Worm (Caenorhabditis elegans) whole organism, L1 larva: ENCODE data around the gene Y69A2AR.32.

Experiments used
- C04F5.9 ChIP-seq: sonication (generic microtip); optimal IDR thresholded peaks from 2 replicates; lab custom pipeline; 2016; ENCODE audit warnings: missing genetic modification characterization, missing compliant biosample characterization
- C34B4.2 ChIP-seq: sonication (generic microtip); optimal IDR thresholded peaks from 2 replicates; lab custom pipeline; 2017; ENCODE audit warnings: mild to moderate bottlenecking, missing genetic modification characterization, missing compliant biosample characterization
- aha-1 ChIP-seq: fragments of 150-350 bp; optimal IDR thresholded peaks from 2 replicates; lab custom pipeline; 2014; ENCODE audit warnings: missing biosample characterization, missing genetic modification characterization
- alr-1 ChIP-seq: fragments of 200-800 bp; sonication (Bioruptor generic); optimal IDR thresholded peaks from 2 replicates; lab custom pipeline; 2018; ENCODE audit warnings: borderline replicate concordance, mild to moderate bottlenecking, missing genetic modification characterization, missing compliant biosample characterization
- ama-1 ChIP-seq: fragments of 150-350 bp; optimal IDR thresholded peaks from 2 replicates; lab custom pipeline; 2014
- blmp-1 ChIP-seq: fragments of 150-350 bp; optimal IDR thresholded peaks from 2 replicates; lab custom pipeline; 2014; ENCODE audit warnings: missing biosample characterization, missing genetic modification characterization
- ceh-63 ChIP-seq: fragments of 200-800 bp; sonication (Bioruptor generic); optimal IDR thresholded peaks from 2 replicates; lab custom pipeline; 2018; ENCODE audit warnings: mild to moderate bottlenecking, missing genetic modification characterization, missing compliant biosample characterization
- ceh-82 ChIP-seq, 3 experiments: fragments of 150-350 bp in 1 of 3; sonication (generic microtip) in 2 of 3; optimal IDR thresholded peaks; 2 replicates each; lab custom pipeline; 2014 to 2017; ENCODE audit warnings: missing biosample characterization in 3 of 3, missing genetic modification characterization in 3 of 3
- ceh-88 ChIP-seq: fragments of 200-800 bp; sonication (Bioruptor generic); IDR thresholded peaks from 2 replicates; pipeline ENCODE4 v1.3.6; 2022; ENCODE audit warnings: missing genetic modification characterization, missing compliant biosample characterization
- ces-1 ChIP-seq: fragments of 150-350 bp; optimal IDR thresholded peaks from 2 replicates; lab custom pipeline; 2014; ENCODE audit warnings: missing biosample characterization, missing genetic modification reagents, missing genetic modification characterization
- dpl-1 ChIP-seq, 3 experiments: fragments of 150-350 bp in 2 of 3; sonication (generic microtip) in 1 of 3; optimal IDR thresholded peaks; 2 replicates each; lab custom pipeline; 2014 to 2017; ENCODE audit warnings: missing biosample characterization in 3 of 3, missing genetic modification characterization in 3 of 3, missing genetic modification reagents in 3 of 3
- dsc-1 ChIP-seq: sonication (generic microtip); optimal IDR thresholded peaks from 2 replicates; lab custom pipeline; 2016; ENCODE audit warnings: mild to moderate bottlenecking, missing genetic modification characterization, missing compliant biosample characterization
- efl-3 ChIP-seq: fragments of 200-800 bp; sonication (Bioruptor generic); optimal IDR thresholded peaks from 2 replicates; lab custom pipeline; 2018; ENCODE audit warnings: mild to moderate bottlenecking, missing genetic modification characterization, missing compliant biosample characterization
- egl-27 ChIP-seq, 2 experiments: fragments of 150-350 bp in 1 of 2; sonication (generic microtip); optimal IDR thresholded peaks; 3 replicates each; lab custom pipeline; 2017 to 2018; ENCODE audit warnings: missing biosample characterization in 2 of 2, missing genetic modification characterization in 2 of 2, missing genetic modification reagents in 2 of 2
- elt-2 ChIP-seq: sonication (generic microtip); optimal IDR thresholded peaks from 2 replicates; lab custom pipeline; 2016; ENCODE audit warnings: missing genetic modification characterization, mild to moderate bottlenecking, inconsistent platforms, missing compliant biosample characterization, missing genetic modification reagents
- elt-3 ChIP-seq, 6 experiments: fragments of 150-350 bp in 1 of 6; sonication (generic microtip); optimal IDR thresholded peaks; 2 replicates each; lab custom pipeline; 2017 to 2018; ENCODE audit warnings: missing biosample characterization in 6 of 6, missing genetic modification characterization in 6 of 6, inconsistent platforms in 1 of 6
- fkh-10 ChIP-seq: sonication (generic microtip); optimal IDR thresholded peaks from 2 replicates; lab custom pipeline; 2017; ENCODE audit warnings: missing biosample characterization, missing genetic modification reagents, missing genetic modification characterization
- fkh-8 ChIP-seq: sonication (generic microtip); optimal IDR thresholded peaks from 2 replicates; lab custom pipeline; 2016; ENCODE audit warnings: mild to moderate bottlenecking, missing genetic modification characterization, missing compliant biosample characterization
- grh-1 ChIP-seq: fragments of 200-800 bp; sonication (Bioruptor generic); IDR thresholded peaks from 2 replicates; pipeline ENCODE4 v1.3.6; 2022; ENCODE audit warnings: missing genetic modification reagents, missing genetic modification characterization, missing compliant biosample characterization
- hlh-17 ChIP-seq: fragments of 200-800 bp; sonication (Bioruptor generic); optimal IDR thresholded peaks from 2 replicates; lab custom pipeline; 2018; ENCODE audit warnings: missing genetic modification characterization, mild to moderate bottlenecking, missing compliant biosample characterization, moderate library complexity, borderline replicate concordance
- irx-1 ChIP-seq: sonication (generic microtip); optimal IDR thresholded peaks from 2 replicates; lab custom pipeline; 2016; ENCODE audit warnings: missing genetic modification characterization, missing compliant biosample characterization
- lin-13 ChIP-seq: fragments of 150-350 bp; optimal IDR thresholded peaks from 2 replicates; lab custom pipeline; 2014; ENCODE audit warnings: missing biosample characterization, missing genetic modification reagents, missing genetic modification characterization
- lin-14 ChIP-seq: fragments of 200-800 bp; sonication (Bioruptor generic); optimal IDR thresholded peaks from 2 replicates; lab custom pipeline; 2018; ENCODE audit warnings: mild to moderate bottlenecking, missing genetic modification characterization, moderate library complexity, missing compliant biosample characterization
- lin-35 ChIP-seq, 2 experiments: fragments of 150-350 bp; optimal IDR thresholded peaks; 2 replicates each; lab custom pipeline; 2014; ENCODE audit warnings: missing biosample characterization in 2 of 2, missing genetic modification characterization in 2 of 2, missing genetic modification reagents in 2 of 2
- lin-39 ChIP-seq: fragments of 150-350 bp; optimal IDR thresholded peaks from 2 replicates; lab custom pipeline; 2014; ENCODE audit warnings: missing biosample characterization, missing genetic modification reagents, missing genetic modification characterization
- lir-3 ChIP-seq: sonication (generic microtip); optimal IDR thresholded peaks from 2 replicates; lab custom pipeline; 2016; ENCODE audit warnings: mild to moderate bottlenecking, missing genetic modification characterization, moderate library complexity, missing compliant biosample characterization; ENCODE audit not compliant: poor library complexity
- lsy-2 ChIP-seq, 2 experiments: fragments of 150-350 bp; optimal IDR thresholded peaks; 2 replicates each; lab custom pipeline; 2014; ENCODE audit warnings: missing biosample characterization in 2 of 2, missing genetic modification characterization in 2 of 2
- mef-2 ChIP-seq: fragments of 150-350 bp; optimal IDR thresholded peaks from 2 replicates; lab custom pipeline; 2014; ENCODE audit warnings: missing biosample characterization, missing genetic modification characterization
- nhr-12 ChIP-seq: sonication (generic microtip); optimal IDR thresholded peaks from 2 replicates; lab custom pipeline; 2017; ENCODE audit warnings: missing biosample characterization, missing genetic modification characterization
- nhr-20 ChIP-seq: sonication (generic microtip); optimal IDR thresholded peaks from 2 replicates; lab custom pipeline; 2016; ENCODE audit warnings: mild to moderate bottlenecking, missing genetic modification characterization, missing compliant biosample characterization
- nhr-237 ChIP-seq: fragments of 150-350 bp; optimal IDR thresholded peaks from 2 replicates; lab custom pipeline; 2014; ENCODE audit warnings: missing biosample characterization, missing genetic modification characterization
- nhr-47 ChIP-seq: sonication (generic microtip); optimal IDR thresholded peaks from 2 replicates; lab custom pipeline; 2016; ENCODE audit warnings: mild to moderate bottlenecking, missing genetic modification characterization, moderate library complexity, missing compliant biosample characterization
- nhr-71 ChIP-seq: sonication (generic microtip); optimal IDR thresholded peaks from 2 replicates; lab custom pipeline; 2016; ENCODE audit warnings: mild to moderate bottlenecking, missing genetic modification characterization, moderate library complexity, missing compliant biosample characterization
- nhr-76 ChIP-seq: sonication (generic microtip); optimal IDR thresholded peaks from 2 replicates; lab custom pipeline; 2017; ENCODE audit warnings: missing biosample characterization, missing genetic modification characterization
- nhr-77 ChIP-seq: fragments of 150-350 bp; optimal IDR thresholded peaks from 2 replicates; lab custom pipeline; 2014; ENCODE audit warnings: missing biosample characterization, missing genetic modification characterization
- nhr-84 ChIP-seq: sonication (generic microtip); optimal IDR thresholded peaks from 2 replicates; lab custom pipeline; 2017; ENCODE audit warnings: missing biosample characterization, missing genetic modification characterization
- pag-3 ChIP-seq: sonication (generic microtip); optimal IDR thresholded peaks from 2 replicates; lab custom pipeline; 2017; ENCODE audit warnings: missing genetic modification characterization, mild to moderate bottlenecking, missing compliant biosample characterization, antibody characterized with exemption, borderline replicate concordance; ENCODE audit not compliant: insufficient read depth
- pqm-1 ChIP-seq: sonication (generic microtip); optimal IDR thresholded peaks from 3 replicates; lab custom pipeline; 2017; ENCODE audit warnings: missing biosample characterization, missing genetic modification characterization
- skn-1 ChIP-seq: fragments of 150-350 bp; optimal IDR thresholded peaks from 2 replicates; lab custom pipeline; 2014; ENCODE audit warnings: missing biosample characterization, missing genetic modification characterization
- sup-37 ChIP-seq: fragments of 200-800 bp; sonication (Bioruptor generic); optimal IDR thresholded peaks from 2 replicates; lab custom pipeline; 2018; ENCODE audit warnings: mild to moderate bottlenecking, missing genetic modification characterization, missing compliant biosample characterization
- tlp-1 ChIP-seq: fragments of 150-350 bp; optimal IDR thresholded peaks from 2 replicates; lab custom pipeline; 2014; ENCODE audit warnings: missing biosample characterization, missing genetic modification characterization
- unc-130 ChIP-seq: fragments of 150-350 bp; optimal IDR thresholded peaks from 2 replicates; lab custom pipeline; 2017; ENCODE audit warnings: missing biosample characterization, missing genetic modification characterization, inconsistent platforms
- unc-30 ChIP-seq: sonication (generic microtip); optimal IDR thresholded peaks from 2 replicates; lab custom pipeline; 2017; ENCODE audit warnings: missing biosample characterization, missing genetic modification characterization
- unc-86 ChIP-seq: sonication (generic microtip); optimal IDR thresholded peaks from 2 replicates; lab custom pipeline; 2016; ENCODE audit warnings: missing genetic modification characterization, missing compliant biosample characterization
- zag-1 ChIP-seq: fragments of 150-350 bp; optimal IDR thresholded peaks from 2 replicates; lab custom pipeline; 2014; ENCODE audit warnings: missing biosample characterization, missing genetic modification characterization
- ztf-11 ChIP-seq, 2 experiments: sonication (generic microtip); optimal IDR thresholded peaks; 2 replicates each; lab custom pipeline; 2016 to 2017; ENCODE audit warnings: missing genetic modification characterization in 2 of 2, missing biosample characterization in 1 of 2, missing compliant biosample characterization in 1 of 2
- ztf-4 ChIP-seq: fragments of 150-350 bp; optimal IDR thresholded peaks from 2 replicates; lab custom pipeline; 2014; ENCODE audit warnings: missing biosample characterization, missing genetic modification characterization

The Y69A2AR.32 gene

ce11 chrIV:2600841-2601240 lies 9.4 kb upstream of the Y69A2AR.32 start, which contains the start of gene epg-9:
Gene epg-9, plus strand, starts transcription at chrIV:2601141.
- TF ChIP-seq ces-1 (GFP tag; lab: Kevin White, UChicago) = no peak
- no peak for TF ChIP-seq C04F5.9 (tag; lab: Kevin White, UChicago)
- TF ChIP-seq ceh-88 = peak; percentile 31; the same call in 1 of the 2 replicates
- no peak for TF ChIP-seq fkh-8 (tag; lab: Kevin White, UChicago)

- TF ChIP-seq aha-1 (tag; lab: Kevin White, UChicago) (peak; percentile 70), nhr-237 (peak; percentile 90), alr-1 (tag; lab: Kevin White, UChicago) (no peak), lin-13 (GFP tag; lab: Kevin White, UChicago) (peak; percentile 99), zag-1 (tag; lab: Kevin White, UChicago) (no peak), ceh-82 (tag; optimal IDR thresholded peaks at IDR 0.05; lab: Kevin White, UChicago) (peak; percentile 90 to 93 (median 90)), skn-1 (tag; lab: Kevin White, UChicago) (peak; percentile 98), fkh-10 (GFP tag; lab: Kevin White, UChicago) (peak; percentile 61), pag-3 (tag; lab: Kevin White, UChicago) (peak; percentile 66), lin-35 (GFP tag; optimal IDR thresholded peaks at IDR 0.05; lab: Kevin White, UChicago) (peak; percentile 89 to 96), ceh-88 (peak; percentile 96), nhr-20 (tag; lab: Kevin White, UChicago) (peak; percentile 100), ceh-63 (GFP tag; lab: Kevin White, UChicago) (no peak), lin-39 (peak; percentile 93), lir-3 (peak; percentile 94), sup-37 (GFP tag; lab: Kevin White, UChicago) (peak; percentile 87), nhr-76 (tag; lab: Kevin White, UChicago) (peak; percentile 39), unc-130 (tag; lab: Kevin White, UChicago) (peak; percentile 99), unc-30 (tag; lab: Kevin White, UChicago) (no peak), hlh-17 (GFP tag; lab: Kevin White, UChicago) (no peak), unc-86 (tag; lab: Kevin White, UChicago) (peak; percentile 92), grh-1 (peak; percentile 98), egl-27 (tag; optimal IDR thresholded peaks at IDR 0.05; lab: Kevin White, UChicago) (peak in 1 of 2 experiments; percentile 71), nhr-12 (tag; lab: Kevin White, UChicago) (peak; percentile 34), ama-1 (lab: Kevin White, UChicago) (peak; percentile 95), C04F5.9 (tag; lab: Kevin White, UChicago) (peak; percentile 92), dsc-1 (peak; percentile 96), efl-3 (GFP tag; lab: Kevin White, UChicago) (peak; percentile 75), nhr-77 (tag; lab: Kevin White, UChicago) (peak; percentile 93), blmp-1 (tag; lab: Kevin White, UChicago) (peak; percentile 90), dpl-1 (GFP tag; optimal IDR thresholded peaks at IDR 0.05; lab: Kevin White, UChicago) (peak; percentile 89 to 91 (median 90)), C34B4.2 (tag; lab: Kevin White, UChicago) (peak; percentile 59), nhr-47 (tag; lab: Kevin White, UChicago) (peak; percentile 99), lsy-2 (tag; optimal IDR thresholded peaks at IDR 0.05; lab: Kevin White, UChicago) (peak; percentile 95 to 96), ztf-11 (tag; optimal IDR thresholded peaks at IDR 0.05; lab: Kevin White, UChicago) (peak in 1 of 2 experiments; percentile 86), lin-14 (peak; percentile 99), nhr-71 (tag; lab: Kevin White, UChicago) (peak; percentile 100), ztf-4 (tag; lab: Kevin White, UChicago) (peak; percentile 98), tlp-1 (tag; lab: Kevin White, UChicago) (no peak), elt-2 (tag; lab: Kevin White, UChicago) (peak; percentile 99), pqm-1 (no peak), mef-2 (tag; lab: Kevin White, UChicago) (peak; percentile 84), nhr-84 (tag; lab: Kevin White, UChicago) (no peak), elt-3 (tag; optimal IDR thresholded peaks at IDR 0.05; lab: Kevin White, UChicago) (peak in 5 of 6 experiments; percentile 31 to 100 (median 95)), irx-1 (peak; percentile 96)
Observed at ce11 chrIV:2601988-2602861, 8.0 kb upstream of the Y69A2AR.32 start.
